Worm (Caenorhabditis elegans) whole organism, mixed stage, embryonic: ENCODE measurements around the gene clec-84.
A peak's percentile ranks its signal among the peaks of the same experiment; 100 is the strongest.
"Not testable (repeated sequence)": the region's sequence is repeated elsewhere in the genome, so short reads cannot be mapped to it uniquely, and the experiment has no call there.

Experiments
- M03D4.4 ChIP-seq: sonication (generic microtip); optimal IDR thresholded peaks from 2 replicates; lab custom pipeline; 2017; ENCODE audit warnings: mild to moderate bottlenecking, missing genetic modification characterization, missing compliant biosample characterization
- bed-3 ChIP-seq: fragments of 200-800 bp; sonication (Bioruptor generic); optimal IDR thresholded peaks from 3 replicates; lab custom pipeline; 2018; ENCODE audit warnings: mild to moderate bottlenecking, missing genetic modification characterization, moderate library complexity, missing compliant biosample characterization
- blmp-1 ChIP-seq: fragments of 150-350 bp; optimal IDR thresholded peaks from 2 replicates; lab custom pipeline; 2014; ENCODE audit warnings: missing biosample characterization, missing genetic modification characterization
- ceh-39 ChIP-seq: fragments of 150-350 bp; optimal IDR thresholded peaks from 2 replicates; lab custom pipeline; 2014; ENCODE audit warnings: missing biosample characterization, missing genetic modification characterization
- ceh-43 ChIP-seq: fragments of 200-800 bp; sonication (Bioruptor generic); optimal IDR thresholded peaks from 2 replicates; lab custom pipeline; 2018; ENCODE audit warnings: mild to moderate bottlenecking, missing genetic modification characterization, moderate library complexity, missing compliant biosample characterization
- ceh-83 ChIP-seq: fragments of 200-800 bp; sonication (Bioruptor generic); optimal IDR thresholded peaks from 2 replicates; lab custom pipeline; 2018; ENCODE audit warnings: mild to moderate bottlenecking, missing genetic modification characterization, missing compliant biosample characterization
- ces-1 ChIP-seq: fragments of 150-350 bp; optimal IDR thresholded peaks from 2 replicates; lab custom pipeline; 2014; ENCODE audit warnings: missing biosample characterization, missing genetic modification reagents, missing genetic modification characterization
- cnd-1 ChIP-seq: fragments of 200-800 bp; sonication (Bioruptor generic); optimal IDR thresholded peaks from 2 replicates; lab custom pipeline; 2018; ENCODE audit warnings: mild to moderate bottlenecking, missing genetic modification characterization, missing compliant biosample characterization
- drap-1 ChIP-seq: fragments of 200-800 bp; sonication (Bioruptor generic); optimal IDR thresholded peaks from 3 replicates; lab custom pipeline; 2018; ENCODE audit warnings: mild to moderate bottlenecking, missing genetic modification characterization, missing compliant biosample characterization
- elt-1 ChIP-seq: sonication (generic microtip); optimal IDR thresholded peaks from 2 replicates; lab custom pipeline; 2017; ENCODE audit warnings: missing genetic modification characterization, mild to moderate bottlenecking, missing compliant biosample characterization, antibody characterized with exemption, moderate library complexity, borderline replicate concordance; ENCODE audit not compliant: insufficient read depth
- elt-3 ChIP-seq: fragments of 150-350 bp; optimal IDR thresholded peaks from 2 replicates; lab custom pipeline; 2014; ENCODE audit warnings: missing biosample characterization, missing genetic modification characterization
- flh-1 ChIP-seq: fragments of 200-800 bp; sonication (Bioruptor generic); optimal IDR thresholded peaks from 2 replicates; lab custom pipeline; 2018; ENCODE audit warnings: mild to moderate bottlenecking, missing genetic modification characterization, moderate library complexity, missing compliant biosample characterization
- ham-2 ChIP-seq: fragments of 200-800 bp; sonication (Bioruptor generic); optimal IDR thresholded peaks from 2 replicates; lab custom pipeline; 2018; ENCODE audit warnings: mild to moderate bottlenecking, missing genetic modification characterization, missing compliant biosample characterization
- hlh-1 ChIP-seq: fragments of 150-350 bp; optimal IDR thresholded peaks from 2 replicates; lab custom pipeline; 2014; ENCODE audit warnings: missing biosample characterization, missing genetic modification reagents, missing genetic modification characterization
- lin-13 ChIP-seq: fragments of 150-350 bp; optimal IDR thresholded peaks from 2 replicates; lab custom pipeline; 2014; ENCODE audit warnings: missing biosample characterization, missing genetic modification characterization
- lin-32 ChIP-seq: fragments of 200-800 bp; sonication (Bioruptor generic); optimal IDR thresholded peaks from 2 replicates; lab custom pipeline; 2018; ENCODE audit warnings: mild to moderate bottlenecking, missing genetic modification characterization, missing compliant biosample characterization
- lsy-2 ChIP-seq: fragments of 150-350 bp; optimal IDR thresholded peaks from 2 replicates; lab custom pipeline; 2014; ENCODE audit warnings: missing biosample characterization, missing genetic modification characterization
- mab-5 ChIP-seq: fragments of 150-350 bp; optimal IDR thresholded peaks from 2 replicates; lab custom pipeline; 2014; ENCODE audit warnings: missing biosample characterization, missing genetic modification characterization
- mep-1 ChIP-seq: fragments of 150-350 bp; optimal IDR thresholded peaks from 2 replicates; lab custom pipeline; 2017; ENCODE audit warnings: missing biosample characterization, missing genetic modification reagents, missing genetic modification characterization, inconsistent platforms
- mls-2 ChIP-seq: sonication (generic microtip); optimal IDR thresholded peaks from 2 replicates; lab custom pipeline; 2016; ENCODE audit warnings: mild to moderate bottlenecking, missing genetic modification characterization, moderate library complexity, missing compliant biosample characterization
- nhr-12 ChIP-seq: fragments of 150-350 bp; optimal IDR thresholded peaks from 2 replicates; lab custom pipeline; 2014; ENCODE audit warnings: missing biosample characterization, missing genetic modification characterization
- nhr-2 ChIP-seq: fragments of 150-350 bp; optimal IDR thresholded peaks from 2 replicates; lab custom pipeline; 2014; ENCODE audit warnings: missing biosample characterization, missing genetic modification characterization
- nhr-237 ChIP-seq: fragments of 150-350 bp; optimal IDR thresholded peaks from 2 replicates; lab custom pipeline; 2014; ENCODE audit warnings: missing biosample characterization, missing genetic modification characterization
- nhr-28 ChIP-seq: fragments of 150-350 bp; optimal IDR thresholded peaks from 2 replicates; lab custom pipeline; 2014; ENCODE audit warnings: missing biosample characterization, missing genetic modification characterization
- nhr-76 ChIP-seq: sonication (generic microtip); optimal IDR thresholded peaks from 2 replicates; lab custom pipeline; 2017; ENCODE audit warnings: missing biosample characterization, missing genetic modification characterization
- pha-4 ChIP-seq: fragments of 150-350 bp; optimal IDR thresholded peaks from 2 replicates; lab custom pipeline; 2018; ENCODE audit warnings: missing biosample characterization, missing genetic modification reagents, missing genetic modification characterization
- sem-2 ChIP-seq: fragments of 200-800 bp; sonication (Bioruptor generic); optimal IDR thresholded peaks from 2 replicates; lab custom pipeline; 2018; ENCODE audit warnings: mild to moderate bottlenecking, missing genetic modification characterization, missing compliant biosample characterization
- snpc-4 ChIP-seq: fragments of 150-350 bp; optimal IDR thresholded peaks from 2 replicates; lab custom pipeline; 2014; ENCODE audit warnings: missing biosample characterization, missing genetic modification characterization
- sptf-1 ChIP-seq: sonication (generic microtip); optimal IDR thresholded peaks from 2 replicates; lab custom pipeline; 2017; ENCODE audit warnings: mild to moderate bottlenecking, missing genetic modification characterization, moderate library complexity, missing compliant biosample characterization
- tbx-8 ChIP-seq: fragments of 200-800 bp; sonication (Bioruptor generic); optimal IDR thresholded peaks from 2 replicates; lab custom pipeline; 2018; ENCODE audit warnings: mild to moderate bottlenecking, missing genetic modification characterization, moderate library complexity, missing compliant biosample characterization
- unc-120 ChIP-seq: sonication (generic microtip); optimal IDR thresholded peaks from 2 replicates; lab custom pipeline; 2017; ENCODE audit warnings: missing genetic modification characterization, missing compliant biosample characterization; ENCODE audit not compliant: poor library complexity, severe bottlenecking
- unc-39 ChIP-seq: fragments of 150-350 bp; optimal IDR thresholded peaks from 2 replicates; lab custom pipeline; 2014; ENCODE audit warnings: missing biosample characterization, missing genetic modification characterization
- unc-62 ChIP-seq: fragments of 150-350 bp; optimal IDR thresholded peaks from 2 replicates; lab custom pipeline; 2014; ENCODE audit warnings: missing biosample characterization, missing genetic modification reagents, missing genetic modification characterization
- zip-8 ChIP-seq: fragments of 150-350 bp; optimal IDR thresholded peaks from 2 replicates; lab custom pipeline; 2014; ENCODE audit warnings: missing biosample characterization, missing genetic modification characterization
- ztf-11 ChIP-seq: fragments of 150-350 bp; optimal IDR thresholded peaks from 2 replicates; lab custom pipeline; 2014; ENCODE audit warnings: missing biosample characterization, missing genetic modification characterization

clec-84 gene

DNA sequence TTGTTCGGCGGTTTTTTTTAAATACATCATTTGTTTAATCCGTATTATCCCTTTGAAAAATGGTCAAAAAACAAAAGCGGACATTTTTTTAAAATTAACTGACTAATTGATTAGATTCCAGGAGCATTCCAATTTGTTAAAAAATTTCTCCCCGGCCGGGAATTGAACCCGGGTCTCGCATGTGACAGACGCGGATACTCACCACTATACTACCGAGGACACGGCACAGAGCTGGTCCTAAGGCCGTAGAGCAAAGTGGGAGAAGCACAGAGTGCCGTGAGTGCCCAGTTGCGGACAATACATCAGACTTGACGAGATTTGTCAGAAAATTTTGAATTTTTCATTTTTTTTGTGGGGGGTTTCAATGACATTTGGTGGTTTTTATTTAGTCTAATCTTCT, 41.3 kb upstream of the clec-84 start:
- TF ChIP-seq cnd-1 (peak; percentile 33), drap-1 (peak; percentile 18), zip-8 (tag; lab: Kevin White, UChicago) (no peak), ceh-83 (GFP tag; lab: Kevin White, UChicago) (peak; percentile 38), mls-2 (tag; lab: Kevin White, UChicago) (no peak), nhr-237 (tag; lab: Kevin White, UChicago) (no peak), bed-3 (GFP tag; lab: Kevin White, UChicago) (peak; percentile 13), hlh-1 (tag; lab: Kevin White, UChicago) (no peak), snpc-4 (no peak), nhr-2 (tag; lab: Kevin White, UChicago) (no peak), unc-120 (tag; lab: Kevin White, UChicago) (peak; percentile 24), ces-1 (GFP tag; lab: Kevin White, UChicago) (no peak), sptf-1 (tag; lab: Kevin White, UChicago) (peak; percentile 29), sem-2 (GFP tag; lab: Kevin White, UChicago) (no peak)
- TF ChIP-seq, all 35 proteins: peak for 6

- TF ChIP-seq sptf-1 (tag; lab: Kevin White, UChicago); nhr-2 (tag; lab: Kevin White, UChicago); flh-1 (GFP tag; lab: Kevin White, UChicago): not testable (repeated sequence)
These were observed 40.7 kb upstream of the clec-84 start, which contains the start of gene Y54G2A.44 for ce11 chrIV:2801558-2801957. Gene Y54G2A.44, plus strand, starts transcription at chrIV:2801858.

DNA sequence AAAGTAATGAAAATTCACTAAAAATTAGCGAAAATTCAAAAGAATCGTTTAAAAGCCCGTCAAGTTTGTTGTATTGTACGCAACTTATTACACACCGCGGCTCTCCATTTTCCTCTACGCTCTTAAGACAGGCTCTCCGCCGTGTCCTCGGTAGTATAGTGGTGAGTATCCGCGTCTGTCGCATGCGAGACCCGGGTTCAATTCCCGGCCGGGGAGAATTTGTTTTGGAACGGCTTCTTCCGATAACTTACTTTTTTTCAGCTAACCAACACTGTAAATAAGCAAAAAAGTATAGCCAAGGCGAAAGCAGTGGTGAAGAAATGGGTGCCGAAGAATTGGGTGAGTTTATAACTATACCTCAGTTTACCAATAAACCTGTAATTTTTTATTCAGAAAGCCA, 40.1 kb upstream of the clec-84 start:
- TF ChIP-seq unc-62 (GFP tag; lab: Kevin White, UChicago) (no peak), elt-3 (no peak), elt-1 (no peak), ham-2 (GFP tag; lab: Kevin White, UChicago) (no peak), unc-39 (tag; lab: Kevin White, UChicago) (no peak), mab-5 (tag; lab: Kevin White, UChicago) (no peak), hlh-1 (tag; lab: Kevin White, UChicago) (no peak), nhr-76 (tag; lab: Kevin White, UChicago) (no peak), ceh-83 (GFP tag; lab: Kevin White, UChicago) (peak; percentile 63), snpc-4 (no peak), lin-32 (GFP tag; lab: Kevin White, UChicago) (peak; percentile 14), mls-2 (tag; lab: Kevin White, UChicago) (peak; percentile 28), mep-1 (tag; lab: Kevin White, UChicago) (no peak), nhr-237 (tag; lab: Kevin White, UChicago) (no peak), ceh-39 (tag; lab: Kevin White, UChicago) (no peak), nhr-2 (tag; lab: Kevin White, UChicago) (no peak), ceh-43 (GFP tag; lab: Kevin White, UChicago) (peak; percentile 23), zip-8 (tag; lab: Kevin White, UChicago) (no peak), lsy-2 (tag; lab: Kevin White, UChicago) (no peak), nhr-28 (tag; lab: Kevin White, UChicago) (no peak), M03D4.4 (tag; lab: Kevin White, UChicago) (peak; percentile 56), drap-1 (no peak), lin-13 (tag; lab: Kevin White, UChicago) (no peak), cnd-1 (peak; percentile 42), pha-4 (tag; lab: Kevin White, UChicago) (no peak), flh-1 (GFP tag; lab: Kevin White, UChicago) (no peak), unc-120 (tag; lab: Kevin White, UChicago) (peak; percentile 25), sptf-1 (tag; lab: Kevin White, UChicago) (peak; percentile 51), blmp-1 (tag; lab: Kevin White, UChicago) (no peak), ces-1 (GFP tag; lab: Kevin White, UChicago) (no peak), bed-3 (GFP tag; lab: Kevin White, UChicago) (no peak), nhr-12 (tag; lab: Kevin White, UChicago) (no peak), sem-2 (GFP tag; lab: Kevin White, UChicago) (peak; percentile 39), ztf-11 (tag; lab: Kevin White, UChicago) (no peak), tbx-8 (GFP tag; lab: Kevin White, UChicago) (peak; percentile 5)
